Fruit fly (Drosophila melanogaster) whole organism, embryonic: Measurements from ENCODE around the gene RpL7.

Source experiments
- Antp ChIP-seq: fragments of 200-800 bp; sonication (Bioruptor generic); optimal IDR thresholded peaks from 3 replicates; lab custom pipeline; 2016; ENCODE audit warnings: missing biosample characterization, missing genetic modification characterization
- BEAF-32 ChIP-seq: fragments of 200-800 bp; sonication (Bioruptor generic); optimal IDR thresholded peaks from 3 replicates; lab custom pipeline; 2017; ENCODE audit warnings: missing biosample characterization, missing genetic modification characterization, mild to moderate bottlenecking, moderate library complexity, missing genetic modification reagents
- Bteb2 ChIP-seq: fragments of 200-800 bp; sonication (Bioruptor generic); optimal IDR thresholded peaks from 2 replicates; lab custom pipeline; 2016; ENCODE audit warnings: missing biosample characterization, missing genetic modification characterization
- CG1024 ChIP-seq: fragments of 200-800 bp; sonication (Bioruptor generic); IDR thresholded peaks from 2 replicates; pipeline ENCODE4 v1.3.6; 2022; ENCODE audit warnings: missing biosample characterization, missing genetic modification characterization
- CG10543 ChIP-seq: fragments of 200-800 bp; sonication (Bioruptor generic); optimal IDR thresholded peaks from 3 replicates; lab custom pipeline; 2017; ENCODE audit warnings: missing biosample characterization, mild to moderate bottlenecking, missing genetic modification characterization, moderate library complexity
- CG14050 ChIP-seq: fragments of 200-800 bp; sonication (Bioruptor generic); IDR thresholded peaks from 3 replicates; pipeline ENCODE4 v1.3.6; 2022; ENCODE audit warnings: missing biosample characterization, missing genetic modification characterization
- CG15479 ChIP-seq: fragments of 200-800 bp; sonication (Bioruptor generic); optimal IDR thresholded peaks from 3 replicates; lab custom pipeline; 2019; ENCODE audit warnings: missing biosample characterization, mild to moderate bottlenecking, missing genetic modification characterization, moderate library complexity
- CG16813 ChIP-seq: fragments of 200-800 bp; sonication (Bioruptor generic); IDR thresholded peaks from 3 replicates; pipeline ENCODE4 v1.3.6; 2022; ENCODE audit warnings: missing biosample characterization, missing genetic modification characterization; ENCODE audit not compliant: partially characterized antibody
- CG17802 ChIP-seq: fragments of 200-800 bp; sonication (Bioruptor generic); optimal IDR thresholded peaks from 2 replicates; lab custom pipeline; 2018; ENCODE audit warnings: missing biosample characterization, mild to moderate bottlenecking, missing genetic modification characterization, moderate library complexity
- CG18476 ChIP-seq: fragments of 200-800 bp; sonication (Bioruptor generic); optimal IDR thresholded peaks from 2 replicates; lab custom pipeline; 2016; ENCODE audit warnings: missing biosample characterization, mild to moderate bottlenecking, missing genetic modification characterization
- CG2199 ChIP-seq: fragments of 200-800 bp; sonication (Bioruptor generic); IDR thresholded peaks from 3 replicates; pipeline ENCODE4 v1.3.6; 2022; ENCODE audit warnings: missing biosample characterization, missing genetic modification characterization
- CG2875 ChIP-seq: fragments of 200-800 bp; sonication (Bioruptor generic); optimal IDR thresholded peaks from 2 replicates; lab custom pipeline; 2017; ENCODE audit warnings: missing biosample characterization, mild to moderate bottlenecking, missing genetic modification characterization, missing genetic modification reagents
- CG34224 ChIP-seq: fragments of 200-800 bp; sonication (Bioruptor generic); IDR thresholded peaks from 3 replicates; pipeline ENCODE4 v1.3.6; 2022; ENCODE audit warnings: missing biosample characterization, missing genetic modification characterization; ENCODE audit not compliant: partially characterized antibody
- CG34422 ChIP-seq: fragments of 200-800 bp; sonication (Bioruptor generic); IDR thresholded peaks from 3 replicates; pipeline ENCODE4 v1.3.6; 2022; ENCODE audit warnings: missing biosample characterization, missing genetic modification characterization
- CG4328 ChIP-seq: fragments of 200-800 bp; sonication (Bioruptor generic); optimal IDR thresholded peaks from 3 replicates; lab custom pipeline; 2017; ENCODE audit warnings: missing biosample characterization, missing genetic modification reagents, missing genetic modification characterization
- CG6254 ChIP-seq: fragments of 200-800 bp; sonication (Bioruptor generic); optimal IDR thresholded peaks from 3 replicates; lab custom pipeline; 2017; ENCODE audit warnings: mild to moderate bottlenecking, missing biosample characterization, missing genetic modification reagents, missing genetic modification characterization
- CG6654 ChIP-seq: fragments of 200-800 bp; sonication (Bioruptor generic); optimal IDR thresholded peaks from 2 replicates; lab custom pipeline; 2017; ENCODE audit warnings: missing biosample characterization, mild to moderate bottlenecking, missing genetic modification characterization
- CG8944 ChIP-seq: fragments of 200-800 bp; sonication (Bioruptor generic); optimal IDR thresholded peaks from 3 replicates; lab custom pipeline; 2016; ENCODE audit warnings: missing biosample characterization, missing genetic modification characterization
- CG9727 ChIP-seq: fragments of 200-800 bp; sonication (Bioruptor generic); optimal IDR thresholded peaks from 3 replicates; lab custom pipeline; 2017; ENCODE audit warnings: missing biosample characterization, mild to moderate bottlenecking, missing genetic modification characterization
- CTCF ChIP-seq: fragments of 200-800 bp; sonication (Bioruptor generic); optimal IDR thresholded peaks from 2 replicates; lab custom pipeline; 2017; ENCODE audit warnings: missing biosample characterization, mild to moderate bottlenecking, missing genetic modification characterization, moderate library complexity
- D19A ChIP-seq: fragments of 200-800 bp; optimal IDR thresholded peaks from 3 replicates; lab custom pipeline; 2019; ENCODE audit warnings: missing biosample characterization, mild to moderate bottlenecking, missing genetic modification characterization, moderate library complexity
- Dbx ChIP-seq: fragments of 200-800 bp; sonication (Bioruptor generic); IDR thresholded peaks from 3 replicates; pipeline ENCODE4 v1.3.6; 2022; ENCODE audit warnings: missing biosample characterization, missing genetic modification characterization
- Ets97D ChIP-seq: fragments of 200-800 bp; sonication (Bioruptor generic); optimal IDR thresholded peaks from 3 replicates; lab custom pipeline; 2016; ENCODE audit warnings: missing biosample characterization, missing genetic modification characterization
- HLH3B ChIP-seq: fragments of 200-800 bp; sonication (Bioruptor generic); IDR thresholded peaks from 2 replicates; pipeline ENCODE4 v1.3.6; 2022; ENCODE audit warnings: missing biosample characterization, missing genetic modification characterization
- MBD-R2 ChIP-seq: fragments of 200-800 bp; sonication (Bioruptor generic); IDR thresholded peaks from 2 replicates; pipeline ENCODE4 v1.3.6; 2022; ENCODE audit warnings: missing biosample characterization, missing genetic modification characterization
- Nf-YC ChIP-seq: fragments of 200-800 bp; optimal IDR thresholded peaks from 3 replicates; lab custom pipeline; 2019; ENCODE audit warnings: missing biosample characterization, mild to moderate bottlenecking, missing genetic modification characterization, moderate library complexity
- Opbp ChIP-seq: fragments of 200-800 bp; sonication (Bioruptor generic); IDR thresholded peaks from 3 replicates; pipeline ENCODE4 v1.3.6; 2022; ENCODE audit warnings: missing biosample characterization, missing genetic modification characterization; ENCODE audit not compliant: partially characterized antibody
- PHDP ChIP-seq: fragments of 200-800 bp; sonication (Bioruptor generic); optimal IDR thresholded peaks from 3 replicates; lab custom pipeline; 2018; ENCODE audit warnings: missing biosample characterization, mild to moderate bottlenecking, missing genetic modification characterization, moderate library complexity
- Pdp1 ChIP-seq, 2 experiments: fragments of 200-800 bp; sonication (Bioruptor generic); optimal IDR thresholded peaks; 3 replicates each; lab custom pipeline; 2016; ENCODE audit warnings: missing biosample characterization in 2 of 2, missing genetic modification characterization in 2 of 2, mild to moderate bottlenecking in 1 of 2, moderate library complexity in 1 of 2
- Sin3A ChIP-seq: fragments of >200 bp; optimal IDR thresholded peaks from 2 replicates; lab custom pipeline; 2018
- Vsx1 ChIP-seq: fragments of 200-800 bp; sonication (Bioruptor generic); optimal IDR thresholded peaks from 2 replicates; lab custom pipeline; 2017; ENCODE audit warnings: missing biosample characterization, mild to moderate bottlenecking, missing genetic modification characterization, missing genetic modification reagents
- cad ChIP-seq: fragments of >200 bp; optimal IDR thresholded peaks from 2 replicates; lab custom pipeline; 2017; ENCODE audit warnings: missing biosample characterization, missing genetic modification characterization
- crol ChIP-seq: fragments of 200-800 bp; sonication (Bioruptor generic); IDR thresholded peaks from 2 replicates; pipeline ENCODE4 v1.3.6; 2022; ENCODE audit warnings: missing biosample characterization, missing genetic modification characterization
- emc ChIP-seq: fragments of 200-800 bp; sonication (Bioruptor generic); optimal IDR thresholded peaks from 2 replicates; lab custom pipeline; 2016; ENCODE audit warnings: missing biosample characterization, missing genetic modification characterization
- ems ChIP-seq: fragments of 200-800 bp; sonication (Bioruptor generic); optimal IDR thresholded peaks from 3 replicates; lab custom pipeline; 2016; ENCODE audit warnings: missing biosample characterization, missing genetic modification characterization
- eve ChIP-seq, 2 experiments: fragments of >200 bp; optimal IDR thresholded peaks; 2 replicates each; lab custom pipeline; 2017; ENCODE audit warnings: missing biosample characterization in 2 of 2, missing genetic modification characterization in 2 of 2
- mld ChIP-seq: fragments of 200-800 bp; sonication (Bioruptor generic); IDR thresholded peaks from 3 replicates; pipeline ENCODE4 v1.3.6; 2022; ENCODE audit warnings: missing biosample characterization, missing genetic modification characterization; ENCODE audit not compliant: partially characterized antibody
- nerfin-1 ChIP-seq: fragments of 200-800 bp; sonication (Bioruptor generic); optimal IDR thresholded peaks from 3 replicates; lab custom pipeline; 2019; ENCODE audit warnings: missing biosample characterization, mild to moderate bottlenecking, missing genetic modification characterization, moderate library complexity
- scrt ChIP-seq: fragments of 200-800 bp; sonication (Bioruptor generic); optimal IDR thresholded peaks from 2 replicates; lab custom pipeline; 2018; ENCODE audit warnings: missing biosample characterization, mild to moderate bottlenecking, missing genetic modification characterization, moderate library complexity
- sens ChIP-seq: fragments of 200-800 bp; sonication (Bioruptor generic); peaks from one replicate; lab custom pipeline; 2016; ENCODE audit warnings: missing biosample characterization, missing genetic modification characterization
- tll ChIP-seq, 2 experiments: fragments of 200-800 bp in 1 of 2; fragments of >200 bp in 1 of 2; sonication (Bioruptor generic) in 1 of 2; optimal IDR thresholded peaks; 2 replicates each; lab custom pipeline; 2017 to 2019; ENCODE audit warnings: missing biosample characterization in 2 of 2, missing genetic modification characterization in 2 of 2, mild to moderate bottlenecking in 1 of 2, moderate library complexity in 1 of 2
- trem ChIP-seq: fragments of 200-800 bp; optimal IDR thresholded peaks from 3 replicates; lab custom pipeline; 2019; ENCODE audit warnings: missing biosample characterization, mild to moderate bottlenecking, missing genetic modification characterization, moderate library complexity

The RpL7 gene

dm6 chr2L:10210631-10211557, 10.1 kb downstream of the RpL7 start, which contains the start of the genes CG5727 and ath (continued):
- TF ChIP-seq Antp (GFP tag; lab: Kevin White, UChicago) = no peak

- peak; percentile 36 for TF ChIP-seq scrt (GFP tag; lab: Kevin White, UChicago)
- TF ChIP-seq mld (GFP tag; lab: Robert Waterston, UW) = no peak
- TF ChIP-seq Pdp1 (GFP tag; optimal IDR thresholded peaks at IDR 0.05; lab: Kevin White, UChicago) = peak in 1 of 2 experiments; percentile 96
- 0 out of 3 replicates have a peak, but pooled peaks have one; percentile 32 for TF ChIP-seq CG2199 (GFP tag; lab: Robert Waterston, UW)
- TF ChIP-seq Opbp (GFP tag; lab: Robert Waterston, UW) = no peak
- peak; percentile 52 for TF ChIP-seq nerfin-1 (tag; lab: Kevin White, UChicago)
- peak; percentile 14 for TF ChIP-seq CG15479 (GFP tag; lab: Kevin White, UChicago)
- 0 out of 2 replicates have a peak, but pooled peaks have one; percentile 8 for TF ChIP-seq HLH3B
- TF ChIP-seq Bteb2 (GFP tag; lab: Kevin White, UChicago) = no peak
- TF ChIP-seq eve (GFP tag; optimal IDR thresholded peaks at IDR 0.05; lab: Kevin White, UChicago) = peak in 1 of 2 experiments; percentile 75
- TF ChIP-seq CG10543 (GFP tag; lab: Kevin White, UChicago) = no peak
- TF ChIP-seq cad (GFP tag; lab: Kevin White, UChicago) = peak; percentile 5
- peak; percentile 40 for TF ChIP-seq sens (GFP tag; lab: Kevin White, UChicago)
- no peak for TF ChIP-seq CG8944 (GFP tag; lab: Kevin White, UChicago)
- no peak for TF ChIP-seq CG2875 (GFP tag; lab: Kevin White, UChicago)
- TF ChIP-seq, all 482 proteins: peak for 9
Measured at dm6 chr2L:10220010-10220409, 19.2 kb downstream of the RpL7 start.

- TF ChIP-seq CG16813 (GFP tag; lab: Robert Waterston, UW) = peak; percentile 71; the same call in 2 of the 3 replicates
- peak; percentile 39 for TF ChIP-seq trem (tag; lab: Kevin White, UChicago)
- TF ChIP-seq CG4328 (GFP tag; lab: Kevin White, UChicago) = no peak
- peak; percentile 88 for TF ChIP-seq BEAF-32 (GFP tag; lab: Kevin White, UChicago)
- peak; percentile 47 for TF ChIP-seq Sin3A (lab: Kevin White, UChicago)
- TF ChIP-seq CG14050 (GFP tag; lab: Robert Waterston, UW) = no peak
- peak; percentile 12 for TF ChIP-seq CG9727
- no peak for TF ChIP-seq ems (GFP tag; lab: Kevin White, UChicago)
- TF ChIP-seq CG17802 = peak; percentile 25
- TF ChIP-seq Ets97D (GFP tag; lab: Kevin White, UChicago) = peak; percentile 68
- TF ChIP-seq CTCF (GFP tag; lab: Kevin White, UChicago) = no peak
- peak; percentile 34; the same call in 1 of the 3 replicates for TF ChIP-seq CG34422 (GFP tag; lab: Robert Waterston, UW)
- no peak for TF ChIP-seq crol
- TF ChIP-seq CG34224 (GFP tag; lab: Robert Waterston, UW) = no peak
- no peak for TF ChIP-seq MBD-R2 (GFP tag; lab: Robert Waterston, UW)
- TF ChIP-seq Vsx1 (GFP tag; lab: Kevin White, UChicago) = no peak
- peak; percentile 70 for TF ChIP-seq CG1024
- peak; percentile 53 for TF ChIP-seq CG6254
- TF ChIP-seq Dbx = no peak
- TF ChIP-seq emc (GFP tag; lab: Kevin White, UChicago) = no peak
- TF ChIP-seq Nf-YC (tag; lab: Kevin White, UChicago) = peak; percentile 30
- no peak for TF ChIP-seq CG6654 (GFP tag; lab: Kevin White, UChicago)
- peak in 1 of 2 experiments; percentile 66 for TF ChIP-seq tll (GFP tag; optimal IDR thresholded peaks at IDR 0.05; lab: Kevin White, UChicago)
- TF ChIP-seq CG18476 (GFP tag; lab: Kevin White, UChicago) = peak; percentile 7
- no peak for TF ChIP-seq PHDP (tag; lab: Kevin White, UChicago)
- no peak for TF ChIP-seq HLH3B
- TF ChIP-seq D19A = no peak
- TF ChIP-seq scrt (GFP tag; lab: Kevin White, UChicago) = peak; percentile 14
Measured at dm6 chr2L:10220501-10221386, 19.9 kb downstream of the RpL7 start, which contains the start of the genes Npc1a and Prosalpha6. Npc1a (minus strand) TSS chr2L:10221216. Prosalpha6 (plus strand) TSS chr2L:10221351.
